Worm (Caenorhabditis elegans): Measurements from ENCODE around the gene C34C12.8.

DNA sequence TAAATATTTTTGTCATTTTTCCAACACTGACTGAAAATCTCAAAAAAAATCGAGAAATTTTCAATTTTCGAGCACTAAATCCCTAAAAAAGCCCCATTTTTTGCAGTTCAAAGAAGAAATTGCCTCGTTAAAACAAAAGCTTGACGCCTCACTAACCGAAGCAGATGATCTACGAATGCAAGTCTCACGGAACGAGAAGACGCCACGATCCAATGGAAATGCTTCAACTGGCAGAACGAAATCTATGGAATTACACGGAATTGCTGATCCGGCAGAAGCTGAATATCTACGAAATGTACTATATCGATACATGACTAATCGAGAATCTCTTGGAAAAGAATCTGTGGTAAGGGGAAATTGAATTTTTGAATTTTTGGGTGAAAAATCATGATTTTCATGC is 36.3 kb upstream of the C34C12.8 start:
- TF ChIP-seq mab-5 (tag; optimal IDR thresholded peaks at IDR 0.05) (no peak), ztf-11 (tag; optimal IDR thresholded peaks at IDR 0.05) (no peak), snpc-4 (tag; optimal IDR thresholded peaks at IDR 0.05) (no peak), fos-1 (tag; optimal IDR thresholded peaks at IDR 0.05) (no peak), lsy-2 (tag; optimal IDR thresholded peaks at IDR 0.05) (no peak), nhr-12 (tag; optimal IDR thresholded peaks at IDR 0.05) (no peak), skn-1 (tag; optimal IDR thresholded peaks at IDR 0.05) (no peak), zag-1 (tag; optimal IDR thresholded peaks at IDR 0.05) (no peak), elt-3 (tag; optimal IDR thresholded peaks at IDR 0.05) (no peak), ceh-82 (tag; optimal IDR thresholded peaks at IDR 0.05) (no peak), egl-27 (tag; optimal IDR thresholded peaks at IDR 0.05) (no peak), lin-39 (tag; optimal IDR thresholded peaks at IDR 0.05) (no peak)

Data from whole organism, L2 larva.